Fruit fly (Drosophila melanogaster) whole organism, embryonic: ENCODE data around the gene dachs.

ENCODE experiments used
- ATbp ChIP-seq: fragments of 200-800 bp; sonication (Bioruptor generic); optimal IDR thresholded peaks from 2 replicates; lab custom pipeline; 2017; ENCODE audit warnings: missing biosample characterization, mild to moderate bottlenecking, missing genetic modification characterization, missing genetic modification reagents
- Abd-B ChIP-seq: fragments of 200-800 bp; sonication (Bioruptor generic); optimal IDR thresholded peaks from 2 replicates; lab custom pipeline; 2018; ENCODE audit warnings: missing biosample characterization, mild to moderate bottlenecking, missing genetic modification characterization, moderate library complexity
- B-H1 ChIP-seq: fragments of 200-800 bp; sonication (Bioruptor generic); IDR thresholded peaks from 3 replicates; pipeline ENCODE4 v1.3.6; 2022; ENCODE audit warnings: missing biosample characterization, missing genetic modification characterization
- CG10543 ChIP-seq: fragments of 200-800 bp; sonication (Bioruptor generic); optimal IDR thresholded peaks from 3 replicates; lab custom pipeline; 2017; ENCODE audit warnings: missing biosample characterization, mild to moderate bottlenecking, missing genetic modification characterization, moderate library complexity
- CG11093 ChIP-seq: fragments of 200-800 bp; sonication (Bioruptor generic); IDR thresholded peaks from 3 replicates; pipeline ENCODE4 v1.3.6; 2022; ENCODE audit warnings: missing biosample characterization, missing genetic modification characterization
- CG12744 ChIP-seq: fragments of 200-800 bp; sonication (Bioruptor generic); optimal IDR thresholded peaks from 2 replicates; lab custom pipeline; 2016; ENCODE audit warnings: missing biosample characterization, missing genetic modification characterization
- CG14014 ChIP-seq: fragments of 200-800 bp; sonication (Bioruptor generic); IDR thresholded peaks from 2 replicates; pipeline ENCODE4 v1.3.6; 2022; ENCODE audit warnings: missing biosample characterization, missing genetic modification characterization
- CG14965 ChIP-seq: fragments of 200-800 bp; sonication (Bioruptor generic); optimal IDR thresholded peaks from 2 replicates; lab custom pipeline; 2016; ENCODE audit warnings: missing biosample characterization, missing genetic modification characterization, borderline replicate concordance
- CG1647 ChIP-seq: fragments of 200-800 bp; sonication (Bioruptor generic); optimal IDR thresholded peaks from 3 replicates; lab custom pipeline; 2016; ENCODE audit warnings: missing biosample characterization, missing genetic modification characterization
- CG17186 ChIP-seq: fragments of 200-800 bp; sonication (Bioruptor generic); optimal IDR thresholded peaks from 3 replicates; lab custom pipeline; 2017; ENCODE audit warnings: missing biosample characterization, missing genetic modification reagents, missing genetic modification characterization
- CG17359 ChIP-seq: fragments of 200-800 bp; sonication (Bioruptor generic); optimal IDR thresholded peaks from 3 replicates; lab custom pipeline; 2018; ENCODE audit warnings: missing biosample characterization, mild to moderate bottlenecking, missing genetic modification characterization, moderate library complexity
- CG2120 ChIP-seq: fragments of 200-800 bp; sonication (Bioruptor generic); optimal IDR thresholded peaks from 3 replicates; lab custom pipeline; 2016; ENCODE audit warnings: missing biosample characterization, missing genetic modification characterization
- CG30403 ChIP-seq: fragments of 200-800 bp; sonication (Bioruptor generic); optimal IDR thresholded peaks from 3 replicates; lab custom pipeline; 2016; ENCODE audit warnings: missing biosample characterization, missing genetic modification characterization
- CG31441 ChIP-seq: fragments of 200-800 bp; sonication (Bioruptor generic); IDR thresholded peaks from 2 replicates; pipeline ENCODE4 v1.3.6; 2022; ENCODE audit warnings: missing biosample characterization, missing genetic modification characterization
- CG42726 ChIP-seq: fragments of 200-800 bp; sonication (Bioruptor generic); IDR thresholded peaks from 2 replicates; pipeline ENCODE4 v1.3.6; 2022; ENCODE audit warnings: missing biosample characterization, missing genetic modification characterization; ENCODE audit not compliant: partially characterized antibody
- CG43689 ChIP-seq: fragments of 200-800 bp; sonication (Bioruptor generic); IDR thresholded peaks from 2 replicates; pipeline ENCODE4 v1.3.6; 2022; ENCODE audit warnings: missing biosample characterization, missing genetic modification characterization
- CG4707 ChIP-seq: fragments of 200-800 bp; sonication (Bioruptor generic); optimal IDR thresholded peaks from 2 replicates; lab custom pipeline; 2018; ENCODE audit warnings: missing biosample characterization, mild to moderate bottlenecking, missing genetic modification characterization, moderate library complexity
- CG4820 ChIP-seq: fragments of 200-800 bp; sonication (Bioruptor generic); optimal IDR thresholded peaks from 3 replicates; lab custom pipeline; 2016; ENCODE audit warnings: missing biosample characterization, missing genetic modification characterization
- CG5953 ChIP-seq: fragments of 200-800 bp; sonication (Bioruptor generic); IDR thresholded peaks from 2 replicates; pipeline ENCODE4 v1.3.6; 2022; ENCODE audit warnings: missing biosample characterization, missing genetic modification characterization
- CG6654 ChIP-seq: fragments of 200-800 bp; sonication (Bioruptor generic); optimal IDR thresholded peaks from 2 replicates; lab custom pipeline; 2017; ENCODE audit warnings: missing biosample characterization, mild to moderate bottlenecking, missing genetic modification characterization
- CG6683 ChIP-seq: fragments of 200-800 bp; sonication (Bioruptor generic); optimal IDR thresholded peaks from 2 replicates; lab custom pipeline; 2017; ENCODE audit warnings: missing biosample characterization, mild to moderate bottlenecking, missing genetic modification characterization, missing genetic modification reagents
- CG6854 ChIP-seq: fragments of 200-800 bp; sonication (Bioruptor generic); optimal IDR thresholded peaks from 3 replicates; lab custom pipeline; 2017; ENCODE audit warnings: missing biosample characterization, mild to moderate bottlenecking, missing genetic modification characterization
- CG7745 ChIP-seq: fragments of 200-800 bp; sonication (Bioruptor generic); optimal IDR thresholded peaks from 2 replicates; lab custom pipeline; 2018; ENCODE audit warnings: missing biosample characterization, mild to moderate bottlenecking, missing genetic modification characterization, moderate library complexity
- CG7786 ChIP-seq: fragments of 200-800 bp; sonication (Bioruptor generic); optimal IDR thresholded peaks from 2 replicates; lab custom pipeline; 2016; ENCODE audit warnings: missing biosample characterization, missing genetic modification characterization
- CG8290 ChIP-seq, 3 experiments: fragments of 200-800 bp; sonication (Bioruptor generic); optimal IDR thresholded peaks; 2 replicates each; lab custom pipeline; 2016 to 2019; ENCODE audit warnings: missing biosample characterization in 3 of 3, missing genetic modification characterization in 3 of 3, mild to moderate bottlenecking in 2 of 3, moderate library complexity in 1 of 3
- CG9437 ChIP-seq: fragments of 200-800 bp; sonication (Bioruptor generic); optimal IDR thresholded peaks from 2 replicates; lab custom pipeline; 2018; ENCODE audit warnings: missing biosample characterization, mild to moderate bottlenecking, missing genetic modification characterization
- CHES-1-like ChIP-seq: fragments of 200-800 bp; sonication (Bioruptor generic); optimal IDR thresholded peaks from 2 replicates; lab custom pipeline; 2016; ENCODE audit warnings: missing biosample characterization, missing genetic modification characterization
- Camta ChIP-seq: fragments of 200-800 bp; sonication (Bioruptor generic); optimal IDR thresholded peaks from 2 replicates; lab custom pipeline; 2016; ENCODE audit warnings: missing biosample characterization, missing genetic modification characterization
- Dp ChIP-seq: fragments of 200-800 bp; sonication (Bioruptor generic); optimal IDR thresholded peaks from 2 replicates; lab custom pipeline; 2018; ENCODE audit warnings: missing biosample characterization, mild to moderate bottlenecking, missing genetic modification characterization, moderate library complexity
- HHEX ChIP-seq: fragments of 200-800 bp; sonication (Bioruptor generic); optimal IDR thresholded peaks from 3 replicates; lab custom pipeline; 2017; ENCODE audit warnings: missing biosample characterization, mild to moderate bottlenecking, missing genetic modification characterization, missing genetic modification reagents
- HLH4C ChIP-seq: fragments of 200-800 bp; sonication (Bioruptor generic); IDR thresholded peaks from 3 replicates; pipeline ENCODE4 v1.3.6; 2022; ENCODE audit warnings: missing biosample characterization, missing genetic modification characterization; ENCODE audit not compliant: partially characterized antibody
- MESR4 ChIP-seq: fragments of 200-800 bp; sonication (Bioruptor generic); optimal IDR thresholded peaks from 2 replicates; lab custom pipeline; 2018; ENCODE audit warnings: missing biosample characterization, mild to moderate bottlenecking, missing genetic modification characterization, moderate library complexity
- NK7.1 ChIP-seq: fragments of 200-800 bp; sonication (Bioruptor generic); optimal IDR thresholded peaks from 3 replicates; lab custom pipeline; 2016; ENCODE audit warnings: missing biosample characterization, missing genetic modification characterization
- Sin3A ChIP-seq: fragments of >200 bp; optimal IDR thresholded peaks from 2 replicates; lab custom pipeline; 2018
- Stat92E ChIP-seq, 3 experiments: fragments of >200 bp in 2 of 3; fragments of 200-800 bp in 1 of 3; sonication (Bioruptor generic) in 1 of 3; optimal IDR thresholded peaks; 2 replicates each; lab custom pipeline; 2017 to 2019; ENCODE audit warnings: missing biosample characterization in 3 of 3, missing genetic modification characterization in 3 of 3, mild to moderate bottlenecking in 1 of 3, moderate library complexity in 1 of 3
- Trl ChIP-seq, 3 experiments: fragments of >200 bp in 2 of 3; fragments of 200-800 bp in 1 of 3; sonication (Bioruptor generic) in 1 of 3; optimal IDR thresholded peaks; 2 replicates in 1 of 3; 3 replicates in 2 of 3; lab custom pipeline; 2016 to 2017; ENCODE audit warnings: missing biosample characterization in 1 of 3, missing genetic modification characterization in 1 of 3
- ac ChIP-seq: fragments of 200-800 bp; sonication (Bioruptor generic); optimal IDR thresholded peaks from 3 replicates; lab custom pipeline; 2017; ENCODE audit warnings: missing biosample characterization, mild to moderate bottlenecking, missing genetic modification characterization
- cad ChIP-seq: fragments of >200 bp; optimal IDR thresholded peaks from 2 replicates; lab custom pipeline; 2017; ENCODE audit warnings: missing biosample characterization, missing genetic modification characterization
- crc ChIP-seq: fragments of 200-800 bp; sonication (Bioruptor generic); optimal IDR thresholded peaks from 2 replicates; lab custom pipeline; 2016; ENCODE audit warnings: missing biosample characterization, missing genetic modification characterization
- fd3F ChIP-seq: fragments of 200-800 bp; sonication (Bioruptor generic); optimal IDR thresholded peaks from 2 replicates; lab custom pipeline; 2018; ENCODE audit warnings: missing biosample characterization, mild to moderate bottlenecking, missing genetic modification characterization, moderate library complexity
- ftz-f1 ChIP-seq: fragments of 200-800 bp; sonication (Bioruptor generic); optimal IDR thresholded peaks from 2 replicates; lab custom pipeline; 2016; ENCODE audit warnings: missing biosample characterization, missing genetic modification characterization
- gsb ChIP-seq: fragments of 200-800 bp; sonication (Bioruptor generic); IDR thresholded peaks from 2 replicates; pipeline ENCODE4 v1.3.6; 2022; ENCODE audit warnings: missing biosample characterization, missing genetic modification characterization
- pnt ChIP-seq: fragments of 200-800 bp; sonication (Bioruptor generic); optimal IDR thresholded peaks from 3 replicates; lab custom pipeline; 2016; ENCODE audit warnings: missing biosample characterization, missing genetic modification characterization
- row ChIP-seq: fragments of 200-800 bp; sonication (Bioruptor generic); IDR thresholded peaks from 3 replicates; pipeline ENCODE4 v1.3.6; 2022; ENCODE audit warnings: missing biosample characterization, missing genetic modification characterization
- sd ChIP-seq: fragments of 200-800 bp; sonication (Bioruptor generic); optimal IDR thresholded peaks from 3 replicates; lab custom pipeline; 2018; ENCODE audit warnings: missing biosample characterization, mild to moderate bottlenecking, missing genetic modification characterization, moderate library complexity
- sug ChIP-seq: fragments of 200-800 bp; optimal IDR thresholded peaks from 2 replicates; lab custom pipeline; 2019; ENCODE audit warnings: missing biosample characterization, mild to moderate bottlenecking, missing genetic modification characterization, moderate library complexity
- tup ChIP-seq: fragments of 200-800 bp; sonication (Bioruptor generic); optimal IDR thresholded peaks from 2 replicates; lab custom pipeline; 2016; ENCODE audit warnings: missing biosample characterization, mild to moderate bottlenecking, missing genetic modification characterization, moderate library complexity
- wor ChIP-seq: fragments of 200-800 bp; sonication (Bioruptor generic); IDR thresholded peaks from 2 replicates; pipeline ENCODE4 v1.3.6; 2022; ENCODE audit warnings: missing biosample characterization, missing genetic modification characterization
- zen2 ChIP-seq: fragments of 200-800 bp; sonication (Bioruptor generic); IDR thresholded peaks from 3 replicates; pipeline ENCODE4 v1.3.6; 2022; ENCODE audit warnings: missing biosample characterization, missing genetic modification characterization; ENCODE audit not compliant: partially characterized antibody
- zfh1 ChIP-seq: fragments of 200-800 bp; sonication (Bioruptor generic); IDR thresholded peaks from 3 replicates; pipeline ENCODE4 v1.3.6; 2022; ENCODE audit warnings: missing biosample characterization, missing genetic modification characterization

The dachs gene

DNA sequence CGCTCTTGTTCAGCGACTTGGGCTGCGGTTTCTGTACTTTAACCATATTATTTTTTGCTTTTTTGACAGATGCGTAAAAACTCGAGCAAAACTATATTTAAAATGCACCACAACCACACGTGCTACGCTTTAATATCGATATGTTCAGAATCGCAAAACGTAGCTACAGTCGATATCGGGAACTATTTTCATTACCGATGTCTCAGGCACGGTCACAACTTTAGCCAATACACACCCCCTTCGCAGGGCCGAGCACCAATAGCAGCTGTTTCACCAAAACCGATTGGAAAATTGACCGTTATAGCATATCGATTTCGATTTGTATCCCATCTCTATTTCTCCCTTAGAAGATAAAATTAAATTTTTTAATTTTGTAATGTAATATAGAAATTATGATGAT lies 45.1 kb downstream of the dachs start, which contains the start of gene CG13096 (continued):
- no peak for TF ChIP-seq CG30403 (GFP tag; lab: Kevin White, UChicago)
- TF ChIP-seq CG8290 (GFP tag; optimal IDR thresholded peaks at IDR 0.05; lab: Kevin White, UChicago): peak; percentile 90
- peak; percentile 75 to 96 for TF ChIP-seq CG8290 (tag; optimal IDR thresholded peaks at IDR 0.05; lab: Kevin White, UChicago)
- TF ChIP-seq CG4707 (GFP tag; lab: Kevin White, UChicago): no peak
- TF ChIP-seq Camta: no peak
- TF ChIP-seq MESR4: peak; percentile 66
- TF ChIP-seq CG17186 (GFP tag; lab: Kevin White, UChicago): peak; percentile 72
- TF ChIP-seq ftz-f1 (GFP tag; lab: Kevin White, UChicago): peak; percentile 66
- peak; percentile 83 for TF ChIP-seq Dp (GFP tag; lab: Kevin White, UChicago)
- TF ChIP-seq ATbp (GFP tag; lab: Kevin White, UChicago): no peak
- TF ChIP-seq Trl (optimal IDR thresholded peaks at IDR 0.05; lab: Kevin White, UChicago): no peak
- TF ChIP-seq Trl (GFP tag; optimal IDR thresholded peaks at IDR 0.05; lab: Kevin White, UChicago): no peak
- TF ChIP-seq CG10543: no peak
- TF ChIP-seq gsb: no peak
- TF ChIP-seq CG43689 (GFP tag; lab: Robert Waterston, UW): no peak
- TF ChIP-seq CG1647: no peak
- no peak for TF ChIP-seq ac (GFP tag; lab: Kevin White, UChicago)
- TF ChIP-seq zen2 (GFP tag; lab: Robert Waterston, UW): peak; percentile 98
- TF ChIP-seq CG42726: peak; percentile 98
- TF ChIP-seq CG7745 (tag; lab: Kevin White, UChicago): no peak
- TF ChIP-seq NK7.1 (GFP tag; lab: Kevin White, UChicago): no peak
- peak; percentile 69 for TF ChIP-seq Sin3A (lab: Kevin White, UChicago)
- no peak for TF ChIP-seq CG12744 (GFP tag; lab: Kevin White, UChicago)
- peak; percentile 8 for TF ChIP-seq CG4820
- TF ChIP-seq B-H1: no peak
- no peak for TF ChIP-seq CG6654 (GFP tag; lab: Kevin White, UChicago)
- TF ChIP-seq zfh1 (GFP tag; lab: Robert Waterston, UW): no peak
- TF ChIP-seq cad: no peak
- no peak for TF ChIP-seq fd3F (GFP tag; lab: Kevin White, UChicago)
- no peak for TF ChIP-seq tup (GFP tag; lab: Kevin White, UChicago)
- no peak for TF ChIP-seq CG17359 (tag; lab: Kevin White, UChicago)
- TF ChIP-seq Abd-B (GFP tag; lab: Kevin White, UChicago): peak; percentile 55
- peak; percentile 87 for TF ChIP-seq CG9437 (GFP tag; lab: Kevin White, UChicago)
- TF ChIP-seq pnt: no peak
- peak; percentile 48 for TF ChIP-seq CG2120
- no peak for TF ChIP-seq CG14014
- no peak for TF ChIP-seq wor (GFP tag; lab: Robert Waterston, UW)
- no peak for TF ChIP-seq crc
- TF ChIP-seq CG11093: no peak
- no peak for TF ChIP-seq CG6683 (GFP tag; lab: Kevin White, UChicago)
- TF ChIP-seq HHEX (GFP tag; lab: Kevin White, UChicago): no peak
- TF ChIP-seq CG14965 (GFP tag; lab: Kevin White, UChicago): no peak
- TF ChIP-seq sd (tag; lab: Kevin White, UChicago): no peak
- peak; percentile 59; the same call in 2 of the 3 replicates for TF ChIP-seq row (GFP tag; lab: Robert Waterston, UW)
- TF ChIP-seq CG5953: no peak
- TF ChIP-seq CG31441 (GFP tag; lab: Robert Waterston, UW): no peak; the same call in 1 of the 2 replicates
- TF ChIP-seq CG7786 (GFP tag; lab: Kevin White, UChicago): no peak
- TF ChIP-seq CG6854 (GFP tag; lab: Kevin White, UChicago): no peak
- TF ChIP-seq sug: no peak
- peak; percentile 98 for TF ChIP-seq HLH4C (GFP tag; lab: Robert Waterston, UW)
- peak in 1 of 3 experiments; percentile 44 for TF ChIP-seq Stat92E (GFP tag; optimal IDR thresholded peaks at IDR 0.05; lab: Kevin White, UChicago)
- TF ChIP-seq CHES-1-like (GFP tag; lab: Kevin White, UChicago): peak; percentile 51
